Worm (Caenorhabditis elegans) whole organism, late embryonic: ENCODE measurements around the gene srsx-3.

Experiments
- ceh-14 ChIP-seq: sonication (generic microtip); optimal IDR thresholded peaks from 2 replicates; lab custom pipeline; 2016; ENCODE audit warnings: missing genotype, missing genetic modification characterization, missing compliant biosample characterization
- ceh-6 ChIP-seq: fragments of 200-800 bp; sonication (Bioruptor generic); optimal IDR thresholded peaks from 2 replicates; lab custom pipeline; 2018; ENCODE audit warnings: mild to moderate bottlenecking, missing genetic modification characterization, missing compliant biosample characterization
- fax-1 ChIP-seq: sonication (generic microtip); optimal IDR thresholded peaks from 2 replicates; lab custom pipeline; 2016; ENCODE audit warnings: missing genotype, missing genetic modification characterization, missing compliant biosample characterization
- pha-4 ChIP-seq: fragments of 150-350 bp; optimal IDR thresholded peaks from 2 replicates; lab custom pipeline; 2018; ENCODE audit warnings: missing biosample characterization, missing genetic modification reagents, missing genetic modification characterization
- pqm-1 ChIP-seq: sonication (generic microtip); optimal IDR thresholded peaks from 2 replicates; lab custom pipeline; 2016; ENCODE audit warnings: missing genetic modification characterization, missing compliant biosample characterization

- no peak for TF ChIP-seq ceh-14
- no peak for TF ChIP-seq ceh-6 (GFP tag; lab: Kevin White, UChicago)
- TF ChIP-seq pha-4 = no peak
- TF ChIP-seq pqm-1 (tag; lab: Kevin White, UChicago) = no peak
- TF ChIP-seq fax-1 (tag; lab: Kevin White, UChicago) = no peak
Measured at ce11 chrV:7980370-7980987, 43.4 kb upstream of the srsx-3 start.
